Fruit fly (Drosophila melanogaster): ENCODE data around the gene CG31301.

Gene CG31301

dm6 chr3R:15332994-15333393 is 13.0 kb upstream of the CG31301 start, which contains the start of the genes Fkbp39 and Cyfip (continued):
- TF ChIP-seq cas (GFP tag; IDR thresholded peaks at IDR 0.05) (no peak; the same call in 1 of the 2 replicates), CG2712 (tag; optimal IDR thresholded peaks at IDR 0.05) (peak; percentile 52), CG13296 (GFP tag; optimal IDR thresholded peaks at IDR 0.05) (peak; percentile 2), Myb (GFP tag; optimal IDR thresholded peaks at IDR 0.05) (peak; percentile 69), Dref (GFP tag; IDR thresholded peaks at IDR 0.05) (peak; percentile 99), mam (GFP tag; optimal IDR thresholded peaks at IDR 0.05) (peak; percentile 69), CG6254 (GFP tag; optimal IDR thresholded peaks at IDR 0.05) (no peak), CG11247 (GFP tag; IDR thresholded peaks at IDR 0.05) (0 out of 2 replicates have a peak, but pooled peaks have one; percentile 20), crp (GFP tag; optimal IDR thresholded peaks at IDR 0.05) (peak in 1 of 2 experiments; percentile 52), CG18476 (GFP tag; optimal IDR thresholded peaks at IDR 0.05) (no peak), org-1 (GFP tag; optimal IDR thresholded peaks at IDR 0.05) (no peak), onecut (GFP tag; IDR thresholded peaks at IDR 0.05) (peak; percentile 46), CG3407 (GFP tag; optimal IDR thresholded peaks at IDR 0.05) (no peak), CG6854 (GFP tag; optimal IDR thresholded peaks at IDR 0.05) (no peak), amos (GFP tag; IDR thresholded peaks at IDR 0.05; ENCODE audit: partially characterized antibody) (peak; percentile 77; the same call in 1 of the 2 replicates), Xrp1 (GFP tag; IDR thresholded peaks at IDR 0.05) (0 out of 2 replicates have a peak, but pooled peaks have one; percentile 27), CrebB (tag; optimal IDR thresholded peaks at IDR 0.05) (peak; percentile 43), dmrt99B (tag; optimal IDR thresholded peaks at IDR 0.05) (no peak), corto (GFP tag; optimal IDR thresholded peaks at IDR 0.05) (no peak), unc-4 (GFP tag; IDR thresholded peaks at IDR 0.05; ENCODE audit: partially characterized antibody) (peak; percentile 77), lab (GFP tag; optimal IDR thresholded peaks at IDR 0.05) (no peak), CG4404 (GFP tag; IDR thresholded peaks at IDR 0.05) (no peak), CG12769 (tag; optimal IDR thresholded peaks at IDR 0.05) (no peak), CG9609 (GFP tag; optimal IDR thresholded peaks at IDR 0.05) (peak; percentile 44), Taf1 (GFP tag; IDR thresholded peaks at IDR 0.05) (no peak), CG7928 (GFP tag; optimal IDR thresholded peaks at IDR 0.05) (peak; percentile 38), crc (GFP tag; optimal IDR thresholded peaks at IDR 0.05) (no peak), yki (optimal IDR thresholded peaks at IDR 0.05) (no peak), CG15011 (GFP tag; optimal IDR thresholded peaks at IDR 0.05) (no peak), ATbp (GFP tag; optimal IDR thresholded peaks at IDR 0.05) (no peak), crol (GFP tag; IDR thresholded peaks at IDR 0.05) (0 out of 2 replicates have a peak, but pooled peaks have one; percentile 5), CG6683 (GFP tag; optimal IDR thresholded peaks at IDR 0.05) (no peak), pzg (GFP tag; optimal IDR thresholded peaks at IDR 0.05) (peak; percentile 100), pan (optimal IDR thresholded peaks at IDR 0.05) (no peak), pan (GFP tag; optimal IDR thresholded peaks at IDR 0.05 in 1 of 2, IDR thresholded peaks at IDR 0.05 in 1 of 2) (peak in 1 of 2 experiments; percentile 54), Rfx (GFP tag; IDR thresholded peaks at IDR 0.05) (peak; percentile 84), jigr1 (GFP tag; IDR thresholded peaks at IDR 0.05) (no peak), bsh (GFP tag; optimal IDR thresholded peaks at IDR 0.05) (peak in 1 of 2 experiments; percentile 16), CG11085 (GFP tag; IDR thresholded peaks at IDR 0.05) (no peak), CG6175 (GFP tag; IDR thresholded peaks at IDR 0.05) (no peak), slp2 (GFP tag; optimal IDR thresholded peaks at IDR 0.05) (no peak), CG33213 (GFP tag; optimal IDR thresholded peaks at IDR 0.05) (peak; percentile 70), CG12659 (GFP tag; optimal IDR thresholded peaks at IDR 0.05) (peak; percentile 91), CG1233 (GFP tag; optimal IDR thresholded peaks at IDR 0.05) (no peak), run (tag; optimal IDR thresholded peaks at IDR 0.05) (no peak), al (GFP tag; IDR thresholded peaks at IDR 0.05) (0 out of 2 replicates have a peak, but pooled peaks have one; percentile 19), CG7357 (GFP tag; IDR thresholded peaks at IDR 0.05) (no peak), HmgD (GFP tag; optimal IDR thresholded peaks at IDR 0.05) (peak; percentile 87), CG4360 (GFP tag; IDR thresholded peaks at IDR 0.05) (no peak), CG17359 (tag; optimal IDR thresholded peaks at IDR 0.05) (peak; percentile 21), Lhr (GFP tag; optimal IDR thresholded peaks at IDR 0.05) (peak; percentile 94)
